Fruit fly (Drosophila melanogaster) whole organism: ENCODE results near the gene Sirt4.

ENCODE experiments used
- Dll ChIP-seq: fragments of >200 bp; optimal IDR thresholded peaks from 2 replicates; lab custom pipeline; 2017
- EcR ChIP-seq, 2 experiments: fragments of >200 bp; optimal IDR thresholded peaks; 2 replicates each; lab custom pipeline; 2017; ENCODE audit warnings: missing biosample characterization in 2 of 2, missing genetic modification characterization in 2 of 2, missing genetic modification reagents in 2 of 2

DNA sequence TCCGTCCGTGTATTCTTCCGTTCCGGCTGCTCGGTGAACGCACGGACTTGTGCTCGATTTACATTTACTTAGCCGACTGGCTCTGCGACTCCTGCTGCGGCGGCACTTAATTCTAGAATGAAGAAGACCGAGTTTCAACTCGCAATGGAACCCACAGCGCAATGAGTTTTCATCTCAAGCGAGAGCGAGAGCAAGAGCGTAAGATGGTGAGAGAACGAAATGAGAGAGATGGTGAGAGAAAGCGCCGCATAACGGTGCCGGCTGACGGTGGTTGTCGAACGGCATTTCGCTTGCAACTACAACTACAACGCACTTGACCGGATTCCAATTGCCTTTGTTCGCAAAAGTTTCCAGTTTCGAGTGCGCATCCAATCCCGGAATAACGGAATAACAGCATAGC lies 3.0 kb downstream of the Sirt4 start, which contains the start of gene OtopLc:
- no peak for TF ChIP-seq EcR (GFP tag; optimal IDR thresholded peaks at IDR 0.05; lab: Kevin White, UChicago)
- no peak for TF ChIP-seq Dll (lab: Kevin White, UChicago)
